Worm (Caenorhabditis elegans) whole organism, L4 larva: ENCODE results near the gene pqn-96.
A peak's percentile ranks its signal among the peaks of the same experiment; 100 is the strongest.

Experiments used
- F26F4.8 ChIP-seq: fragments of 200-800 bp; sonication (Bioruptor generic); conservative IDR thresholded peaks from 2 replicates; pipeline ENCODE4 v1.3.6; 2022; ENCODE audit warnings: missing genetic modification characterization, missing compliant biosample characterization
- R02D3.7 ChIP-seq: fragments of 150-350 bp; sonication (generic microtip); optimal IDR thresholded peaks from 3 replicates; lab custom pipeline; 2014; ENCODE audit warnings: missing biosample characterization, missing genetic modification characterization
- Y105C5A.15 ChIP-seq: fragments of 200-800 bp; sonication (Bioruptor generic); IDR thresholded peaks from 2 replicates; pipeline ENCODE4 v1.3.6; 2022; ENCODE audit warnings: missing genetic modification characterization, missing compliant biosample characterization
- Y5F2A.4 ChIP-seq: fragments of 200-800 bp; sonication (Bioruptor generic); optimal IDR thresholded peaks from 2 replicates; lab custom pipeline; 2018; ENCODE audit warnings: mild to moderate bottlenecking, missing genetic modification characterization, missing compliant biosample characterization
- Y75B8A.6 ChIP-seq: fragments of 200-800 bp; sonication (Bioruptor generic); IDR thresholded peaks from 2 replicates; pipeline ENCODE4 v1.3.6; 2022; ENCODE audit warnings: missing genetic modification reagents, missing genetic modification characterization, missing compliant biosample characterization
- ZK546.5 ChIP-seq, 2 experiments: sonication (generic microtip); optimal IDR thresholded peaks; 2 replicates each; lab custom pipeline; 2017; ENCODE audit warnings: missing biosample characterization in 2 of 2, missing genetic modification characterization in 2 of 2
- aha-1 ChIP-seq: fragments of 150-350 bp; peaks from one replicate; lab custom pipeline; 2014; ENCODE audit warnings: missing biosample characterization, missing genetic modification characterization
- ceh-44 ChIP-seq: fragments of 200-800 bp; sonication (Bioruptor generic); IDR thresholded peaks from 2 replicates; pipeline ENCODE4 v1.3.6; 2022; ENCODE audit warnings: missing genetic modification reagents, missing genetic modification characterization, missing compliant biosample characterization
- ceh-62 ChIP-seq: sonication (generic microtip); optimal IDR thresholded peaks from 2 replicates; lab custom pipeline; 2017; ENCODE audit warnings: missing biosample characterization, missing genetic modification characterization
- daf-19 ChIP-seq: fragments of 200-800 bp; sonication (Bioruptor generic); conservative IDR thresholded peaks from 2 replicates; pipeline ENCODE4 v1.3.6; 2022; ENCODE audit warnings: missing genetic modification characterization, missing compliant biosample characterization
- daf-8 ChIP-seq: fragments of 200-800 bp; sonication (Bioruptor generic); IDR thresholded peaks from 2 replicates; pipeline ENCODE4 v1.3.6; 2022; ENCODE audit warnings: missing genetic modification characterization, missing compliant biosample characterization
- dmd-6 ChIP-seq: fragments of 200-800 bp; sonication (Bioruptor generic); IDR thresholded peaks from 2 replicates; pipeline ENCODE4 v1.3.6; 2022; ENCODE audit warnings: missing genetic modification reagents, missing genetic modification characterization, missing compliant biosample characterization
- egl-43 ChIP-seq: fragments of 200-800 bp; sonication (Bioruptor generic); IDR thresholded peaks from 2 replicates; pipeline ENCODE4 v1.3.6; 2022; ENCODE audit warnings: missing genetic modification reagents, missing genetic modification characterization, missing compliant biosample characterization
- fkh-10 ChIP-seq: fragments of 150-350 bp; optimal IDR thresholded peaks from 2 replicates; lab custom pipeline; 2014; ENCODE audit warnings: missing biosample characterization, missing genetic modification reagents, missing genetic modification characterization
- fos-1 ChIP-seq: fragments of 150-350 bp; optimal IDR thresholded peaks from 2 replicates; lab custom pipeline; 2014; ENCODE audit warnings: missing biosample characterization, missing genetic modification characterization
- hlh-30 ChIP-seq: sonication (generic microtip); optimal IDR thresholded peaks from 2 replicates; lab custom pipeline; 2017; ENCODE audit warnings: antibody characterized with exemption, mild to moderate bottlenecking, missing genetic modification characterization, missing compliant biosample characterization; ENCODE audit not compliant: insufficient read depth
- hmg-1.1 ChIP-seq: fragments of 200-800 bp; sonication (Bioruptor generic); IDR thresholded peaks from 2 replicates; pipeline ENCODE4 v1.3.6; 2022; ENCODE audit warnings: missing genetic modification reagents, missing genetic modification characterization, missing compliant biosample characterization
- jun-1 ChIP-seq: fragments of 150-350 bp; optimal IDR thresholded peaks from 2 replicates; lab custom pipeline; 2014; ENCODE audit warnings: missing biosample characterization, missing genetic modification reagents, missing genetic modification characterization
- lsy-2 ChIP-seq, 2 experiments: fragments of 150-350 bp in 1 of 2; sonication (generic microtip) in 1 of 2; optimal IDR thresholded peaks; 2 replicates each; lab custom pipeline; 2014 to 2017; ENCODE audit warnings: missing biosample characterization in 2 of 2, missing genetic modification characterization in 2 of 2
- mdl-1 ChIP-seq, 2 experiments: fragments of 150-350 bp in 1 of 2; sonication (generic microtip) in 1 of 2; optimal IDR thresholded peaks; 2 replicates each; lab custom pipeline; 2014 to 2017; ENCODE audit warnings: missing biosample characterization in 2 of 2, missing genetic modification characterization in 2 of 2
- mdt-29 ChIP-seq: fragments of 200-800 bp; sonication (Bioruptor generic); IDR thresholded peaks from 2 replicates; pipeline ENCODE4 v1.3.6; 2022; ENCODE audit warnings: missing genetic modification reagents, missing genetic modification characterization, missing compliant biosample characterization
- nhr-10 ChIP-seq: fragments of 150-350 bp; optimal IDR thresholded peaks from 2 replicates; lab custom pipeline; 2014; ENCODE audit warnings: missing biosample characterization, missing genetic modification characterization
- nhr-102 ChIP-seq: sonication (generic microtip); optimal IDR thresholded peaks from 2 replicates; lab custom pipeline; 2016; ENCODE audit warnings: mild to moderate bottlenecking, missing genetic modification characterization, moderate library complexity, missing compliant biosample characterization
- nhr-111 ChIP-seq: fragments of 200-800 bp; sonication (Bioruptor generic); optimal IDR thresholded peaks from 2 replicates; lab custom pipeline; 2018; ENCODE audit warnings: mild to moderate bottlenecking, missing genetic modification characterization, missing compliant biosample characterization
- nhr-237 ChIP-seq: sonication (generic microtip); optimal IDR thresholded peaks from 2 replicates; lab custom pipeline; 2017; ENCODE audit warnings: missing biosample characterization, missing genetic modification characterization
- nhr-28 ChIP-seq: fragments of 150-350 bp; optimal IDR thresholded peaks from 2 replicates; lab custom pipeline; 2014; ENCODE audit warnings: missing biosample characterization, missing genetic modification characterization
- nhr-48 ChIP-seq: sonication (generic microtip); optimal IDR thresholded peaks from 2 replicates; lab custom pipeline; 2016; ENCODE audit warnings: mild to moderate bottlenecking, missing genetic modification characterization, missing compliant biosample characterization
- pqm-1 ChIP-seq: sonication (generic microtip); optimal IDR thresholded peaks from 2 replicates; lab custom pipeline; 2017; ENCODE audit warnings: missing biosample characterization, missing genetic modification characterization
- saeg-2 ChIP-seq: fragments of 200-800 bp; sonication (Bioruptor generic); IDR thresholded peaks from 2 replicates; pipeline ENCODE4 v1.3.6; 2022; ENCODE audit warnings: missing genetic modification reagents, missing genetic modification characterization, missing compliant biosample characterization
- skn-1 ChIP-seq: fragments of 150-350 bp; optimal IDR thresholded peaks from 2 replicates; lab custom pipeline; 2014; ENCODE audit warnings: missing biosample characterization, missing genetic modification characterization
- snpc-1.2 ChIP-seq: fragments of 200-800 bp; sonication (Bioruptor generic); IDR thresholded peaks from 2 replicates; pipeline ENCODE4 v1.3.6; 2022; ENCODE audit warnings: missing genetic modification reagents, missing genetic modification characterization, missing compliant biosample characterization
- unc-62 ChIP-seq, 3 experiments: fragments of 150-350 bp in 1 of 3; sonication (generic microtip); optimal IDR thresholded peaks in 2 of 3; peaks in 1 of 3; 1 replicate in 1 of 3; 2 replicates in 2 of 3; lab custom pipeline; 2014 to 2017; ENCODE audit warnings: missing biosample characterization in 3 of 3, missing genetic modification characterization in 3 of 3, missing genetic modification reagents in 3 of 3, missing genotype in 1 of 3
- vab-7 ChIP-seq: fragments of 200-800 bp; sonication (Bioruptor generic); IDR thresholded peaks from 2 replicates; pipeline ENCODE4 v1.3.6; 2022; ENCODE audit warnings: missing genetic modification reagents, missing genetic modification characterization, missing compliant biosample characterization
- ztf-11 ChIP-seq: fragments of 150-350 bp; optimal IDR thresholded peaks from 2 replicates; lab custom pipeline; 2014; ENCODE audit warnings: missing biosample characterization, missing genetic modification characterization

Gene pqn-96

ce11 chrIII:8394374-8395302, 44.6 kb downstream of the pqn-96 start, which contains the start of gene ZK353.10:
ZK353.10 (minus strand) TSS chrIII:8394424.
- TF ChIP-seq aha-1 = peak; percentile 93
- no peak for TF ChIP-seq daf-8
- peak in 1 of 2 experiments; percentile 18 for TF ChIP-seq lsy-2 (tag; optimal IDR thresholded peaks at IDR 0.05; lab: Kevin White, UChicago)
- peak in 1 of 2 experiments; percentile 26 for TF ChIP-seq unc-62 (GFP tag; optimal IDR thresholded peaks at IDR 0.05 in 1 of 2; lab: Kevin White, UChicago)
- TF ChIP-seq unc-62 (tag; optimal IDR thresholded peaks at IDR 0.05; lab: Kevin White, UChicago) = no peak
- TF ChIP-seq Y5F2A.4 (GFP tag; lab: Kevin White, UChicago) = no peak
- TF ChIP-seq nhr-28 (tag; lab: Kevin White, UChicago) = no peak
- TF ChIP-seq jun-1 (tag; lab: Kevin White, UChicago) = no peak

DNA sequence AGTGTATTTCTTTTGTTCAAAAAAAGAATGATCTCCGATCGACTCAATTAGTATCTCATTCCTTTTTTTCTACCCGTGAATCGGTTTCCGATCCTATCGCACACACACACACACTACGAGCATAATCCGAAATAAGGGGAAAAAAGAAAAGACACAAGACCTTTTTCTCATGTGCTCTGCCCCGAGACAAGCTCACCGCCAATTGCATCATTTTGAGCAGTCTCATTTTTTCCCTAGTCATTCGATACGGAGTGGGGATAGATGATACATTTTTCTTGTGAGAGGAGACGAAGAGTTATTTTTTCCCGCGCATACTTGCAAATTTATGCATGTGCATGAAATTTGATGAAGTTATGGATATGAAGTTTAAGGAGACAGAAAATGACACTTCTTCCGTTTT, 46.9 kb downstream of the pqn-96 start:
- TF ChIP-seq Y5F2A.4 (GFP tag; lab: Kevin White, UChicago) = no peak
- TF ChIP-seq fkh-10 (GFP tag; lab: Kevin White, UChicago) = peak; percentile 27
- TF ChIP-seq ZK546.5 (tag; optimal IDR thresholded peaks at IDR 0.05; lab: Kevin White, UChicago) = no peak
- peak; percentile 85 for TF ChIP-seq hlh-30 (tag; lab: Kevin White, UChicago)
- no peak for TF ChIP-seq nhr-111 (GFP tag; lab: Kevin White, UChicago)
- TF ChIP-seq egl-43 (GFP tag; lab: Robert Waterston, UW) = no peak
- no peak for TF ChIP-seq ceh-62
- TF ChIP-seq ceh-44 = no peak
- no peak for TF ChIP-seq R02D3.7 (tag; lab: Kevin White, UChicago)
- TF ChIP-seq pqm-1 (tag; lab: Kevin White, UChicago) = no peak
- no peak for TF ChIP-seq saeg-2 (GFP tag; lab: Robert Waterston, UW)
- no peak for TF ChIP-seq vab-7 (GFP tag; lab: Robert Waterston, UW)
- no peak for TF ChIP-seq nhr-102 (tag; lab: Kevin White, UChicago)
- peak; percentile 14; the same call in 1 of the 2 replicates for TF ChIP-seq dmd-6 (GFP tag; lab: Robert Waterston, UW)
- no peak for TF ChIP-seq hmg-1.1 (GFP tag; lab: Robert Waterston, UW)
- TF ChIP-seq ztf-11 (tag; lab: Kevin White, UChicago) = no peak
- TF ChIP-seq nhr-48 (tag; lab: Kevin White, UChicago) = no peak
- TF ChIP-seq daf-8 = no peak
- peak in 1 of 2 experiments; percentile 4 for TF ChIP-seq unc-62 (GFP tag; optimal IDR thresholded peaks at IDR 0.05 in 1 of 2; lab: Kevin White, UChicago)
- TF ChIP-seq unc-62 (tag; optimal IDR thresholded peaks at IDR 0.05; lab: Kevin White, UChicago) = no peak
- peak; percentile 33 to 56 for TF ChIP-seq lsy-2 (tag; optimal IDR thresholded peaks at IDR 0.05; lab: Kevin White, UChicago)
- no peak for TF ChIP-seq mdt-29
- TF ChIP-seq fos-1 (tag; lab: Kevin White, UChicago) = no peak
- no peak for TF ChIP-seq nhr-10 (tag; lab: Kevin White, UChicago)
- TF ChIP-seq mdl-1 (tag; optimal IDR thresholded peaks at IDR 0.05; lab: Kevin White, UChicago) = peak in 1 of 2 experiments; percentile 28
- no peak for TF ChIP-seq nhr-237 (tag; lab: Kevin White, UChicago)
- TF ChIP-seq, all 104 proteins: peak for 6

ce11 chrIII:8389539-8389938, 49.7 kb downstream of the pqn-96 start, which contains the start of gene ZK353.4:
ZK353.4 (minus strand) TSS chrIII:8389639.
- TF ChIP-seq daf-19 (GFP tag; lab: Robert Waterston, UW) (no peak), F26F4.8 (GFP tag; lab: Robert Waterston, UW) (no peak), skn-1 (tag; lab: Kevin White, UChicago) (no peak), Y75B8A.6 (GFP tag; lab: Robert Waterston, UW) (no peak), snpc-1.2 (GFP tag; lab: Robert Waterston, UW) (no peak), nhr-237 (tag; lab: Kevin White, UChicago) (no peak), Y105C5A.15 (GFP tag; lab: Robert Waterston, UW) (no peak), dmd-6 (GFP tag; lab: Robert Waterston, UW) (no peak), saeg-2 (GFP tag; lab: Robert Waterston, UW) (no peak)
- TF ChIP-seq, all 104 proteins: peak for 0
